Worm (Caenorhabditis elegans): ENCODE measurements around the gene uggt-1.
A peak's percentile ranks its signal among the peaks of the same experiment; 100 is the strongest.

uggt-1 gene

ce11 chrX:7491521-7491920 is 9.3 kb downstream of the uggt-1 start:
- TF ChIP-seq syd-9 (tag; optimal IDR thresholded peaks at IDR 0.05) (no peak), hlh-8 (tag; optimal IDR thresholded peaks at IDR 0.05) (no peak), nfya-1 (tag; optimal IDR thresholded peaks at IDR 0.05) (no peak), pros-1 (tag; optimal IDR thresholded peaks at IDR 0.05) (no peak), dmd-4 (tag; optimal IDR thresholded peaks at IDR 0.05; ENCODE audit: borderline replicate concordance) (no peak), ceh-24 (tag; optimal IDR thresholded peaks at IDR 0.05) (no peak), lim-6 (tag; optimal IDR thresholded peaks at IDR 0.05) (no peak), ceh-9 (tag; optimal IDR thresholded peaks at IDR 0.05) (no peak), mec-3 (tag; optimal IDR thresholded peaks at IDR 0.05; ENCODE audit: borderline replicate concordance) (no peak), pha-4 (tag; optimal IDR thresholded peaks at IDR 0.05) (no peak), sox-2 (GFP tag; IDR thresholded peaks at IDR 0.05) (no peak), lin-11 (tag; optimal IDR thresholded peaks at IDR 0.05) (no peak)

ce11 chrX:7485748-7486147 is 15.0 kb downstream of the uggt-1 start, which contains the start of gene gly-12:
Gene gly-12, plus strand, starts transcription at chrX:7485864.
- no peak for TF ChIP-seq K02D7.2 (tag; optimal IDR thresholded peaks at IDR 0.05)
- no peak for TF ChIP-seq ama-1 (optimal IDR thresholded peaks at IDR 0.05)
- TF ChIP-seq nfya-1 (tag; optimal IDR thresholded peaks at IDR 0.05), result peak; percentile 10
- no peak for TF ChIP-seq tbx-7 (tag; optimal IDR thresholded peaks at IDR 0.05)
- TF ChIP-seq unc-86 (tag; optimal IDR thresholded peaks at IDR 0.05), result no peak
- no peak for TF ChIP-seq ceh-6 (GFP tag; optimal IDR thresholded peaks at IDR 0.05)
- peak; percentile 49 for TF ChIP-seq tbx-2 (tag; optimal IDR thresholded peaks at IDR 0.05)
- peak; percentile 15 for TF ChIP-seq C08G9.2 (tag; optimal IDR thresholded peaks at IDR 0.05)
- TF ChIP-seq ceh-22 (tag; optimal IDR thresholded peaks at IDR 0.05), result no peak
- TF ChIP-seq ceh-2 (tag; optimal IDR thresholded peaks at IDR 0.05), result no peak
- TF ChIP-seq hlh-6 (tag; optimal IDR thresholded peaks at IDR 0.05), result peak; percentile 14
- TF ChIP-seq ref-2 (tag; optimal IDR thresholded peaks at IDR 0.05), result peak; percentile 22
- TF ChIP-seq ahr-1 (tag; optimal IDR thresholded peaks at IDR 0.05), result no peak
- no peak for TF ChIP-seq npax-4 (tag; optimal IDR thresholded peaks at IDR 0.05)
- peak; percentile 54 for TF ChIP-seq ceh-31 (tag; optimal IDR thresholded peaks at IDR 0.05)
- TF ChIP-seq rnt-1 (tag; optimal IDR thresholded peaks at IDR 0.05), result peak; percentile 90
- TF ChIP-seq T23F11.4 (GFP tag; optimal IDR thresholded peaks at IDR 0.05), result no peak

ce11 chrX:7480756-7481155 is 20.0 kb downstream of the uggt-1 start, which contains the start of gene F48E3.9:
Gene F48E3.9, plus strand, starts transcription at chrX:7481056.
- TF ChIP-seq ref-2 (tag; optimal IDR thresholded peaks at IDR 0.05) (no peak), ceh-18 (tag; optimal IDR thresholded peaks at IDR 0.05) (no peak), syd-9 (tag; optimal IDR thresholded peaks at IDR 0.05) (no peak), tbx-7 (tag; optimal IDR thresholded peaks at IDR 0.05) (no peak), mec-3 (tag; optimal IDR thresholded peaks at IDR 0.05; ENCODE audit: borderline replicate concordance) (no peak), Y22D7AL.16 (tag; optimal IDR thresholded peaks at IDR 0.05) (no peak), che-1 (tag; optimal IDR thresholded peaks at IDR 0.05) (no peak)

ce11 chrX:7478948-7479347 is 21.8 kb downstream of the uggt-1 start, which contains the start of gene mek-1:
Gene mek-1, plus strand, starts transcription at chrX:7479248.
- TF ChIP-seq lim-6 (tag; optimal IDR thresholded peaks at IDR 0.05) (no peak), ceh-19 (GFP tag; optimal IDR thresholded peaks at IDR 0.05) (no peak), ztf-16 (tag; optimal IDR thresholded peaks at IDR 0.05) (no peak), fax-1 (tag; optimal IDR thresholded peaks at IDR 0.05) (no peak), tbx-2 (tag; optimal IDR thresholded peaks at IDR 0.05) (no peak)

- TF ChIP-seq ztf-16 (tag; optimal IDR thresholded peaks at IDR 0.05) (no peak), odd-2 (tag; optimal IDR thresholded peaks at IDR 0.05) (no peak), unc-86 (tag; optimal IDR thresholded peaks at IDR 0.05) (no peak), ceh-19 (GFP tag; optimal IDR thresholded peaks at IDR 0.05) (peak; percentile 46), tbx-7 (tag; optimal IDR thresholded peaks at IDR 0.05) (no peak), ceh-31 (tag; optimal IDR thresholded peaks at IDR 0.05) (peak; percentile 51), rnt-1 (tag; optimal IDR thresholded peaks at IDR 0.05) (peak; percentile 38), ttx-3 (tag; optimal IDR thresholded peaks at IDR 0.05) (no peak), sdc-2 (tag; optimal IDR thresholded peaks at IDR 0.05) (peak; percentile 51), Y22D7AL.16 (tag; optimal IDR thresholded peaks at IDR 0.05) (no peak), tbx-2 (tag; optimal IDR thresholded peaks at IDR 0.05) (peak; percentile 57), ets-4 (tag; optimal IDR thresholded peaks at IDR 0.05) (no peak), mec-3 (tag; optimal IDR thresholded peaks at IDR 0.05; ENCODE audit: borderline replicate concordance) (no peak), hlh-30 (tag; optimal IDR thresholded peaks at IDR 0.05; ENCODE audit: insufficient read depth) (peak; percentile 49), elt-4 (tag; optimal IDR thresholded peaks at IDR 0.05) (no peak), K09A11.1 (tag; optimal IDR thresholded peaks at IDR 0.05; ENCODE audit: insufficient read depth) (peak; percentile 36), ceh-34 (tag; optimal IDR thresholded peaks at IDR 0.05) (no peak), pag-3 (tag; optimal IDR thresholded peaks at IDR 0.05; ENCODE audit: borderline replicate concordance) (no peak), nhr-11 (tag; optimal IDR thresholded peaks at IDR 0.05) (no peak), ceh-48 (tag; optimal IDR thresholded peaks at IDR 0.05) (no peak)
These were observed 22.3 kb downstream of the uggt-1 start for ce11 chrX:7478476-7478875.
